Worm (Caenorhabditis elegans): ENCODE data around the gene B0035.21.

ce11 chrIV:11310624-11311023 is 16.4 kb upstream of the B0035.21 start, which contains the start of gene znf-207:
- TF ChIP-seq ZK337.2 (GFP tag; IDR thresholded peaks at IDR 0.05): no peak
- no peak for TF ChIP-seq cey-2 (tag; optimal IDR thresholded peaks at IDR 0.05; ENCODE audit: borderline replicate concordance, insufficient read depth)
- no peak for TF ChIP-seq zip-11 (GFP tag; IDR thresholded peaks at IDR 0.05)
- no peak for TF ChIP-seq lin-13 (GFP tag; optimal IDR thresholded peaks at IDR 0.05)
- TF ChIP-seq ceh-20 (GFP tag; IDR thresholded peaks at IDR 0.05): no peak
- TF ChIP-seq dmd-8 (GFP tag; IDR thresholded peaks at IDR 0.05): no peak
- no peak for TF ChIP-seq spr-3 (GFP tag; optimal IDR thresholded peaks at IDR 0.05)
- TF ChIP-seq lsy-2 (tag; optimal IDR thresholded peaks at IDR 0.05): peak in 1 of 2 experiments; percentile 67
- no peak for TF ChIP-seq nhr-77 (tag; optimal IDR thresholded peaks at IDR 0.05)
- no peak for TF ChIP-seq daf-16 (GFP tag; optimal IDR thresholded peaks at IDR 0.05)
- TF ChIP-seq daf-16 (tag; optimal IDR thresholded peaks at IDR 0.05): no peak
